Worm (Caenorhabditis elegans): ENCODE data around the gene C41C4.9.

- no peak for TF ChIP-seq lsy-2 (tag; optimal IDR thresholded peaks at IDR 0.05)
- no peak for TF ChIP-seq snpc-4 (tag; optimal IDR thresholded peaks at IDR 0.05)
- no peak for TF ChIP-seq pha-4 (tag; optimal IDR thresholded peaks at IDR 0.05)
- TF ChIP-seq mep-1 (tag; optimal IDR thresholded peaks at IDR 0.05), result no peak
- no peak for TF ChIP-seq blmp-1 (tag; optimal IDR thresholded peaks at IDR 0.05)
Observed at ce11 chrII:8059532-8059931, 47.9 kb upstream of the C41C4.9 start.

All from whole organism, mixed stage, embryonic.